Worm (Caenorhabditis elegans) whole organism, midembryonic: ENCODE results near the gene gur-3.

ENCODE experiments used
- T22C8.4 ChIP-seq: fragments of 200-800 bp; sonication (Bioruptor generic); IDR thresholded peaks from 2 replicates; pipeline ENCODE4 v1.3.6; 2022; ENCODE audit warnings: missing genetic modification characterization, missing compliant biosample characterization
- cog-1 ChIP-seq: sonication (generic microtip); optimal IDR thresholded peaks from 2 replicates; lab custom pipeline; 2016; ENCODE audit warnings: missing genetic modification characterization, missing compliant biosample characterization
- flt-1 ChIP-seq: fragments of 200-800 bp; sonication (Bioruptor generic); IDR thresholded peaks from 2 replicates; pipeline ENCODE4 v1.3.6; 2022; ENCODE audit warnings: missing genetic modification characterization, missing compliant biosample characterization
- klf-2 ChIP-seq: fragments of 200-800 bp; sonication (Bioruptor generic); conservative IDR thresholded peaks from 2 replicates; pipeline ENCODE4 v1.3.6; 2022; ENCODE audit warnings: missing genetic modification reagents, missing genetic modification characterization, missing compliant biosample characterization
- med-1 ChIP-seq: sonication (generic microtip); optimal IDR thresholded peaks from 2 replicates; lab custom pipeline; 2017; ENCODE audit warnings: missing genetic modification characterization, mild to moderate bottlenecking, missing compliant biosample characterization, antibody characterized with exemption, missing genetic modification reagents; ENCODE audit not compliant: insufficient read depth
- ref-1 ChIP-seq: fragments of 200-800 bp; sonication (Bioruptor generic); conservative IDR thresholded peaks from 2 replicates; pipeline ENCODE4 v1.3.6; 2022; ENCODE audit warnings: missing genetic modification reagents, missing genetic modification characterization, missing compliant biosample characterization
- tab-1 ChIP-seq: fragments of 200-800 bp; sonication (Bioruptor generic); IDR thresholded peaks from 2 replicates; pipeline ENCODE4 v1.3.6; 2022; ENCODE audit warnings: missing genetic modification characterization, missing compliant biosample characterization
- ztf-23 ChIP-seq: fragments of 200-800 bp; sonication (Bioruptor generic); IDR thresholded peaks from 2 replicates; pipeline ENCODE4 v1.3.6; 2022; ENCODE audit warnings: missing genetic modification reagents, missing genetic modification characterization, missing compliant biosample characterization
- ztf-29 ChIP-seq: fragments of 200-800 bp; sonication (Bioruptor generic); IDR thresholded peaks from 2 replicates; pipeline ENCODE4 v1.3.6; 2022; ENCODE audit warnings: missing genetic modification reagents, missing genetic modification characterization, missing compliant biosample characterization

The gur-3 gene

DNA sequence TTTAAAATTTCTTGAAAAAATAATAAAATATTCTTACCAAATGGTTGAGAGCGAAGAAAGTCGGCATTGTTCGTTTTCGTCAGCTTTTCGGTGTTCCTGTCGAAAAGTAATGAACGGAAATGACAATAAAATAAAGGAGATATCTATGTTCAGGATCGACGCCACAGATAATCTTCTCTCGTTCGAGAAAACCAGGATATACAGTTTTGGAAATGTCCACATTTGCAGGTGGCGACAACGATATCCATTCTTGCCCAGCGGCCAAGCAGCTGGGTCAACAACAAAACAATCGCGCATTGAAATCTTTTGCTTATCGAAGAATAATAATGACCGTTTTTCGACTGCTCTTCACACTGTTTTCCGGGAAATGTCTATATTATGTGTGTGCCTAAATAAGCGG is 50.5 kb downstream of the gur-3 start, which contains the start of gene R07E3.7:
TSS of gene R07E3.7 (minus strand) at position 101 of the 400 bp plus-strand sequence.
- TF ChIP-seq med-1 (GFP tag; lab: Kevin White, UChicago) (no peak), ref-1 (GFP tag; lab: Robert Waterston, UW) (no peak), ztf-29 (GFP tag; lab: Robert Waterston, UW) (no peak), tab-1 (no peak)

DNA sequence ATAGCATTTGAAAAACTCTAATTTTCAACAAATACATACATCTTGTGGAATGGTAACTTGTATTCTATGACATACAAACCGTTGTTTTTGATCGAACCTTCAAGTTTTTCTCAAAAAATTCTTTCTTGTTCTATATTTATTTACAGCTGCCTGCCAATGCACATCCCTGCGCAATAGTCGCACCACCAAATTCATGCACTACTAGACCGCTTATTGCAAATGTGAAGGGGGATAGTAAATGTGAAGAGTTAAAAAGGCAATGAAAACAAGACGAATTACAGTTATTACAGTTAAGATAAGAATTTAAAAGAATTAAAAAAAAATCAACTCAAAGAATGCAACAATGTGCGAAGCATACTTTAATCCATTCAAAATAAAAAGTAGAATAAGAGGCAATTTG is 52.2 kb downstream of the gur-3 start:
- TF ChIP-seq med-1 (GFP tag; lab: Kevin White, UChicago), result no peak
- TF ChIP-seq ztf-23, result no peak
- TF ChIP-seq cog-1 (tag; lab: Kevin White, UChicago), result no peak
- TF ChIP-seq tab-1, result no peak
- no peak for TF ChIP-seq ref-1 (GFP tag; lab: Robert Waterston, UW)
- no peak for TF ChIP-seq T22C8.4 (GFP tag; lab: Robert Waterston, UW)
- no peak for TF ChIP-seq flt-1 (GFP tag; lab: Robert Waterston, UW)
- no peak for TF ChIP-seq ztf-29 (GFP tag; lab: Robert Waterston, UW)
- no peak for TF ChIP-seq klf-2 (GFP tag; lab: Robert Waterston, UW)
